Comparison of ENCODE assay signal across 5 fruit fly cellular contexts in genomic region chr3L:16581201-16581705, dm6.
TF ChIP-seq lines count a peak whose summit lies in the region.

Smn (minus strand) TSS chr3L:16581547.

- TF ChIP-seq CTCF in whole organism, embryonic (GFP tag; optimal IDR thresholded peaks at IDR 0.05; lab: Kevin White, UChicago): peak; percentile 26

TF ChIP-seq in whole organism, adult, 20 proteins besides CTCF, POLR2A, EP300 and RAD21 (continues in another document):
- TF ChIP-seq CG14711 (tag; optimal IDR thresholded peaks at IDR 0.05; lab: Kevin White, UChicago) (peak; percentile 47), toe (GFP tag; optimal IDR thresholded peaks at IDR 0.05; lab: Kevin White, UChicago) (no peak), pad (GFP tag; optimal IDR thresholded peaks at IDR 0.05; lab: Kevin White, UChicago) (peak; percentile 69), ovo (GFP tag; optimal IDR thresholded peaks at IDR 0.05; lab: Kevin White, UChicago) (peak; percentile 34), kay (GFP tag; lab: Kevin White, UChicago; ENCODE audit: borderline replicate concordance) (no peak), CG5204 (GFP tag; optimal IDR thresholded peaks at IDR 0.05; lab: Kevin White, UChicago) (no peak), Hr96 (GFP tag; optimal IDR thresholded peaks at IDR 0.05; lab: Kevin White, UChicago) (no peak), CG12768 (GFP tag; optimal IDR thresholded peaks at IDR 0.05; lab: Kevin White, UChicago) (peak; percentile 28), CG11617 (GFP tag; optimal IDR thresholded peaks at IDR 0.05; lab: Kevin White, UChicago) (peak; percentile 63), bab1 (GFP tag; optimal IDR thresholded peaks at IDR 0.05; lab: Kevin White, UChicago) (peak; percentile 68), CG7045 (GFP tag; optimal IDR thresholded peaks at IDR 0.05; lab: Kevin White, UChicago) (no peak), Mnt (GFP tag; optimal IDR thresholded peaks at IDR 0.05; lab: Kevin White, UChicago) (peak; percentile 49), CG1620 (GFP tag; optimal IDR thresholded peaks at IDR 0.05; lab: Kevin White, UChicago) (peak; percentile 56), Clk (GFP tag; optimal IDR thresholded peaks at IDR 0.05; lab: Kevin White, UChicago) (peak; percentile 4), CG7101 (tag; optimal IDR thresholded peaks at IDR 0.05; lab: Kevin White, UChicago) (peak; percentile 64), cic (GFP tag; optimal IDR thresholded peaks at IDR 0.05; lab: Kevin White, UChicago) (no peak), CG33017 (tag; optimal IDR thresholded peaks at IDR 0.05; lab: Kevin White, UChicago) (peak; percentile 54), cnc (optimal IDR thresholded peaks at IDR 0.05; lab: Kevin White, UChicago) (no peak)

TF ChIP-seq in whole organism, embryonic, 481 proteins besides CTCF, POLR2A, EP300 and RAD21 (continues in another document):
- no peak for TF ChIP-seq CG12236 (GFP tag; optimal IDR thresholded peaks at IDR 0.05; lab: Kevin White, UChicago)
- no peak for TF ChIP-seq CG11456 (GFP tag; IDR thresholded peaks at IDR 0.05; lab: Robert Waterston, UW)
- peak; percentile 85 for TF ChIP-seq Sry-δ (GFP tag; optimal IDR thresholded peaks at IDR 0.05; lab: Kevin White, UChicago)
- TF ChIP-seq dysf (GFP tag; IDR thresholded peaks at IDR 0.05; lab: Robert Waterston, UW): no peak
- TF ChIP-seq CG8359 (GFP tag; optimal IDR thresholded peaks at IDR 0.05; lab: Kevin White, UChicago; ENCODE audit: borderline replicate concordance): no peak
- peak; percentile 58 for TF ChIP-seq CG8924 (tag; optimal IDR thresholded peaks at IDR 0.05; lab: Kevin White, UChicago)
- no peak for TF ChIP-seq pan (optimal IDR thresholded peaks at IDR 0.05; lab: Kevin White, UChicago)
- TF ChIP-seq pan (GFP tag; optimal IDR thresholded peaks at IDR 0.05 in 1 of 2, IDR thresholded peaks at IDR 0.05 in 1 of 2): no peak
- TF ChIP-seq CG12155 (GFP tag; optimal IDR thresholded peaks at IDR 0.05; lab: Kevin White, UChicago): peak; percentile 60
- TF ChIP-seq sima (GFP tag; optimal IDR thresholded peaks at IDR 0.05; lab: Kevin White, UChicago): no peak
- peak; percentile 56 for TF ChIP-seq CG9817 (tag; optimal IDR thresholded peaks at IDR 0.05; lab: Kevin White, UChicago)
- no peak for TF ChIP-seq CG13123 (GFP tag; optimal IDR thresholded peaks at IDR 0.05; lab: Kevin White, UChicago)
- peak; percentile 39 for TF ChIP-seq CG10654 (GFP tag; optimal IDR thresholded peaks at IDR 0.05; lab: Kevin White, UChicago)
- no peak for TF ChIP-seq ERR (GFP tag; optimal IDR thresholded peaks at IDR 0.05; lab: Kevin White, UChicago)
- peak; percentile 29 for TF ChIP-seq CG1233 (GFP tag; optimal IDR thresholded peaks at IDR 0.05; lab: Kevin White, UChicago)
- no peak for TF ChIP-seq cato (GFP tag; optimal IDR thresholded peaks at IDR 0.05; lab: Kevin White, UChicago; ENCODE audit: borderline replicate concordance)
- TF ChIP-seq dpn (GFP tag; optimal IDR thresholded peaks at IDR 0.05; lab: Kevin White, UChicago): peak; percentile 39 to 58
- TF ChIP-seq chn (GFP tag; optimal IDR thresholded peaks at IDR 0.05; lab: Kevin White, UChicago): peak; percentile 29
- TF ChIP-seq ewg (GFP tag; optimal IDR thresholded peaks at IDR 0.05; lab: Kevin White, UChicago): no peak

TF ChIP-seq in whole organism, prepupa, 60 proteins besides CTCF, POLR2A, EP300 and RAD21 (continues in another document):
- TF ChIP-seq vri (GFP tag; optimal IDR thresholded peaks at IDR 0.05; lab: Kevin White, UChicago): no peak
- peak; percentile 72 for TF ChIP-seq pdm3 (GFP tag; optimal IDR thresholded peaks at IDR 0.05; lab: Kevin White, UChicago)
- peak in 1 of 2 experiments; percentile 53 for TF ChIP-seq salr (GFP tag; optimal IDR thresholded peaks at IDR 0.05; lab: Kevin White, UChicago)
- TF ChIP-seq CG8119 (GFP tag; IDR thresholded peaks at IDR 0.05; lab: Robert Waterston, UW): no peak; the same call in 1 of the 3 replicates
- peak; percentile 40 for TF ChIP-seq Ets96B (tag; optimal IDR thresholded peaks at IDR 0.05; lab: Kevin White, UChicago)
- TF ChIP-seq CG34406 (GFP tag; optimal IDR thresholded peaks at IDR 0.05; lab: Kevin White, UChicago): peak; percentile 51
- TF ChIP-seq CG6276 (GFP tag; optimal IDR thresholded peaks at IDR 0.05; lab: Kevin White, UChicago): no peak
- TF ChIP-seq Hr39 (GFP tag; optimal IDR thresholded peaks at IDR 0.05; lab: Kevin White, UChicago): peak; percentile 69
- peak; percentile 2 for TF ChIP-seq CG6808 (GFP tag; optimal IDR thresholded peaks at IDR 0.05; lab: Kevin White, UChicago)
- TF ChIP-seq CG6854 (GFP tag; optimal IDR thresholded peaks at IDR 0.05; lab: Kevin White, UChicago): no peak
- no peak for TF ChIP-seq Hr38 (GFP tag; optimal IDR thresholded peaks at IDR 0.05; lab: Kevin White, UChicago)
- TF ChIP-seq Gug (GFP tag; IDR thresholded peaks at IDR 0.05; lab: Robert Waterston, UW): no peak
- TF ChIP-seq topi (GFP tag; optimal IDR thresholded peaks at IDR 0.05; lab: Kevin White, UChicago): peak; percentile 64
- TF ChIP-seq dac (GFP tag; optimal IDR thresholded peaks at IDR 0.05; lab: Kevin White, UChicago): no peak
- TF ChIP-seq CG11902 (GFP tag; optimal IDR thresholded peaks at IDR 0.05; lab: Kevin White, UChicago): peak; percentile 41
- no peak for TF ChIP-seq CG10669 (GFP tag; optimal IDR thresholded peaks at IDR 0.05; lab: Kevin White, UChicago)
- TF ChIP-seq fkh (GFP tag; optimal IDR thresholded peaks at IDR 0.05; lab: Kevin White, UChicago): peak; percentile 81
- TF ChIP-seq svp (GFP tag; lab: Kevin White, UChicago): no peak
- peak; percentile 60 for TF ChIP-seq Smox (GFP tag; optimal IDR thresholded peaks at IDR 0.05; lab: Kevin White, UChicago)
- no peak for TF ChIP-seq spab (GFP tag; optimal IDR thresholded peaks at IDR 0.05; lab: Kevin White, UChicago)

TF ChIP-seq in whole organism, pupa, 21 proteins besides CTCF, POLR2A, EP300 and RAD21:
- TF ChIP-seq CG8301 (tag; optimal IDR thresholded peaks at IDR 0.05; lab: Kevin White, UChicago): peak; percentile 41
- TF ChIP-seq CG34367 (tag; optimal IDR thresholded peaks at IDR 0.05; lab: Kevin White, UChicago): peak; percentile 17
- peak; percentile 36 for TF ChIP-seq CG15710 (tag; optimal IDR thresholded peaks at IDR 0.05; lab: Kevin White, UChicago)
- TF ChIP-seq Pif1B (GFP tag; optimal IDR thresholded peaks at IDR 0.05; lab: Kevin White, UChicago): no peak
- peak; percentile 33 for TF ChIP-seq Snoo (tag; optimal IDR thresholded peaks at IDR 0.05; lab: Kevin White, UChicago)
- peak; percentile 17; the same call in 1 of the 2 replicates for TF ChIP-seq Ets98B (GFP tag; IDR thresholded peaks at IDR 0.05; lab: Robert Waterston, UW)
- TF ChIP-seq CG9948 (tag; optimal IDR thresholded peaks at IDR 0.05; lab: Kevin White, UChicago): peak; percentile 2
- no peak for TF ChIP-seq CG32121 (GFP tag; IDR thresholded peaks at IDR 0.05; lab: Robert Waterston, UW)
- no peak for TF ChIP-seq CG12605 (GFP tag; IDR thresholded peaks at IDR 0.05; lab: Robert Waterston, UW)

TF ChIP-seq in whole organism, wandering third instar larva, 38 proteins besides CTCF, POLR2A, EP300 and RAD21 (continues in another document):
- TF ChIP-seq Jra (GFP tag; optimal IDR thresholded peaks at IDR 0.05; lab: Kevin White, UChicago): peak; percentile 85
- peak; percentile 66 for TF ChIP-seq OdsH (GFP tag; optimal IDR thresholded peaks at IDR 0.05; lab: Kevin White, UChicago)
- TF ChIP-seq h (GFP tag; optimal IDR thresholded peaks at IDR 0.05; lab: Kevin White, UChicago): peak; percentile 65
- peak; percentile 40 for TF ChIP-seq Sp1 (GFP tag; optimal IDR thresholded peaks at IDR 0.05; lab: Kevin White, UChicago)
- no peak for TF ChIP-seq jim (GFP tag; optimal IDR thresholded peaks at IDR 0.05; lab: Kevin White, UChicago)
- TF ChIP-seq CG32264 (GFP tag; optimal IDR thresholded peaks at IDR 0.05; lab: Kevin White, UChicago): peak; percentile 55
- no peak for TF ChIP-seq Hr83 (GFP tag; optimal IDR thresholded peaks at IDR 0.05; lab: Kevin White, UChicago; ENCODE audit: poor library complexity, severe bottlenecking)
- TF ChIP-seq Myc (optimal IDR thresholded peaks at IDR 0.05; lab: Kevin White, UChicago): peak; percentile 15
- TF ChIP-seq N (GFP tag; optimal IDR thresholded peaks at IDR 0.05; lab: Kevin White, UChicago): no peak
- no peak for TF ChIP-seq CrebA (GFP tag; optimal IDR thresholded peaks at IDR 0.05; lab: Kevin White, UChicago; ENCODE audit: borderline replicate concordance)
- no peak for TF ChIP-seq Abd-B (GFP tag; optimal IDR thresholded peaks at IDR 0.05; lab: Kevin White, UChicago)
- no peak for TF ChIP-seq Rel (GFP tag; optimal IDR thresholded peaks at IDR 0.05; lab: Kevin White, UChicago)
- TF ChIP-seq Rel (tag; optimal IDR thresholded peaks at IDR 0.05; lab: Kevin White, UChicago): peak; percentile 84
- TF ChIP-seq Vsx2 (GFP tag; optimal IDR thresholded peaks at IDR 0.05; lab: Kevin White, UChicago; ENCODE audit: partially characterized antibody): no peak
- TF ChIP-seq Mio (GFP tag; optimal IDR thresholded peaks at IDR 0.05; lab: Kevin White, UChicago): no peak
- peak in 1 of 2 experiments; percentile 83 for TF ChIP-seq foxo (GFP tag; optimal IDR thresholded peaks at IDR 0.05; lab: Kevin White, UChicago)
- peak; percentile 70 for TF ChIP-seq woc (GFP tag; optimal IDR thresholded peaks at IDR 0.05; lab: Kevin White, UChicago)
- peak; percentile 57 for TF ChIP-seq psq (GFP tag; optimal IDR thresholded peaks at IDR 0.05; lab: Kevin White, UChicago)
- TF ChIP-seq rgr (GFP tag; optimal IDR thresholded peaks at IDR 0.05; lab: Kevin White, UChicago): peak; percentile 78
- no peak for TF ChIP-seq GATAd (GFP tag; optimal IDR thresholded peaks at IDR 0.05; lab: Kevin White, UChicago)
- no peak for TF ChIP-seq tai (GFP tag; optimal IDR thresholded peaks at IDR 0.05; lab: Kevin White, UChicago)
- TF ChIP-seq dmrt93B (GFP tag; optimal IDR thresholded peaks at IDR 0.05; lab: Kevin White, UChicago): peak; percentile 59
- no peak for TF ChIP-seq usp (GFP tag; optimal IDR thresholded peaks at IDR 0.05; lab: Kevin White, UChicago)
- no peak for TF ChIP-seq sv (GFP tag; optimal IDR thresholded peaks at IDR 0.05; lab: Kevin White, UChicago)
- TF ChIP-seq CG9705 (GFP tag; optimal IDR thresholded peaks at IDR 0.05; lab: Kevin White, UChicago): peak; percentile 21
- no peak for TF ChIP-seq pan (optimal IDR thresholded peaks at IDR 0.05; lab: Kevin White, UChicago)
- no peak for TF ChIP-seq Dif (GFP tag; optimal IDR thresholded peaks at IDR 0.05; lab: Kevin White, UChicago; ENCODE audit: partially characterized antibody)
- no peak for TF ChIP-seq brk (GFP tag; optimal IDR thresholded peaks at IDR 0.05; lab: Kevin White, UChicago)
- peak; percentile 85 for TF ChIP-seq Hnf4 (GFP tag; optimal IDR thresholded peaks at IDR 0.05; lab: Kevin White, UChicago)
- TF ChIP-seq sage (GFP tag; optimal IDR thresholded peaks at IDR 0.05; lab: Kevin White, UChicago): no peak
- peak; percentile 64 for TF ChIP-seq HLH106 (tag; optimal IDR thresholded peaks at IDR 0.05; lab: Kevin White, UChicago)
- TF ChIP-seq dsf (GFP tag; optimal IDR thresholded peaks at IDR 0.05; lab: Kevin White, UChicago; ENCODE audit: borderline replicate concordance): peak; percentile 39
- TF ChIP-seq ey (GFP tag; optimal IDR thresholded peaks at IDR 0.05; lab: Kevin White, UChicago): peak; percentile 63
